Worm (Caenorhabditis elegans) whole organism, L1 larva: Measurements from ENCODE around the gene ZK757.2.

ENCODE experiments used
- C04F5.9 ChIP-seq: sonication (generic microtip); optimal IDR thresholded peaks from 2 replicates; lab custom pipeline; 2016; ENCODE audit warnings: missing genetic modification characterization, missing compliant biosample characterization
- F16B12.6 ChIP-seq: fragments of 150-350 bp; optimal IDR thresholded peaks from 2 replicates; lab custom pipeline; 2014; ENCODE audit warnings: missing biosample characterization, missing genetic modification characterization
- aha-1 ChIP-seq: fragments of 150-350 bp; optimal IDR thresholded peaks from 2 replicates; lab custom pipeline; 2014; ENCODE audit warnings: missing biosample characterization, missing genetic modification characterization
- alr-1 ChIP-seq: fragments of 200-800 bp; sonication (Bioruptor generic); optimal IDR thresholded peaks from 2 replicates; lab custom pipeline; 2018; ENCODE audit warnings: borderline replicate concordance, mild to moderate bottlenecking, missing genetic modification characterization, missing compliant biosample characterization
- aly-2 ChIP-seq: fragments of 150-350 bp; optimal IDR thresholded peaks from 2 replicates; lab custom pipeline; 2014; ENCODE audit warnings: missing biosample characterization, missing genetic modification characterization
- blmp-1 ChIP-seq: fragments of 150-350 bp; optimal IDR thresholded peaks from 2 replicates; lab custom pipeline; 2014; ENCODE audit warnings: missing biosample characterization, missing genetic modification characterization
- ceh-82 ChIP-seq, 3 experiments: fragments of 150-350 bp in 1 of 3; sonication (generic microtip) in 2 of 3; optimal IDR thresholded peaks; 2 replicates each; lab custom pipeline; 2014 to 2017; ENCODE audit warnings: missing biosample characterization in 3 of 3, missing genetic modification characterization in 3 of 3
- ceh-88 ChIP-seq: fragments of 200-800 bp; sonication (Bioruptor generic); IDR thresholded peaks from 2 replicates; pipeline ENCODE4 v1.3.6; 2022; ENCODE audit warnings: missing genetic modification characterization, missing compliant biosample characterization
- ceh-90 ChIP-seq: sonication (generic microtip); optimal IDR thresholded peaks from 2 replicates; lab custom pipeline; 2016; ENCODE audit warnings: missing genetic modification characterization, missing compliant biosample characterization
- ces-1 ChIP-seq: fragments of 150-350 bp; optimal IDR thresholded peaks from 2 replicates; lab custom pipeline; 2014; ENCODE audit warnings: missing biosample characterization, missing genetic modification reagents, missing genetic modification characterization
- dpl-1 ChIP-seq, 3 experiments: fragments of 150-350 bp in 2 of 3; sonication (generic microtip) in 1 of 3; optimal IDR thresholded peaks; 2 replicates each; lab custom pipeline; 2014 to 2017; ENCODE audit warnings: missing biosample characterization in 3 of 3, missing genetic modification characterization in 3 of 3, missing genetic modification reagents in 3 of 3
- dsc-1 ChIP-seq: sonication (generic microtip); optimal IDR thresholded peaks from 2 replicates; lab custom pipeline; 2016; ENCODE audit warnings: mild to moderate bottlenecking, missing genetic modification characterization, missing compliant biosample characterization
- efl-1 ChIP-seq, 4 experiments: fragments of 150-350 bp; optimal IDR thresholded peaks in 3 of 4; peaks in 1 of 4; 1 replicate in 1 of 4; 2 replicates in 3 of 4; lab custom pipeline; 2014; ENCODE audit warnings: missing biosample characterization in 2 of 4, missing genetic modification characterization in 2 of 4, missing genetic modification reagents in 2 of 4
- efl-3 ChIP-seq: fragments of 200-800 bp; sonication (Bioruptor generic); optimal IDR thresholded peaks from 2 replicates; lab custom pipeline; 2018; ENCODE audit warnings: mild to moderate bottlenecking, missing genetic modification characterization, missing compliant biosample characterization
- egl-13 ChIP-seq: sonication (generic microtip); optimal IDR thresholded peaks from 2 replicates; lab custom pipeline; 2016; ENCODE audit warnings: missing genotype, missing genetic modification reagents, missing genetic modification characterization, missing compliant biosample characterization
- egl-27 ChIP-seq, 2 experiments: fragments of 150-350 bp in 1 of 2; sonication (generic microtip); optimal IDR thresholded peaks; 3 replicates each; lab custom pipeline; 2017 to 2018; ENCODE audit warnings: missing biosample characterization in 2 of 2, missing genetic modification characterization in 2 of 2, missing genetic modification reagents in 2 of 2
- elt-2 ChIP-seq: sonication (generic microtip); optimal IDR thresholded peaks from 2 replicates; lab custom pipeline; 2016; ENCODE audit warnings: missing genetic modification characterization, mild to moderate bottlenecking, inconsistent platforms, missing compliant biosample characterization, missing genetic modification reagents
- elt-3 ChIP-seq, 6 experiments: fragments of 150-350 bp in 1 of 6; sonication (generic microtip); optimal IDR thresholded peaks; 2 replicates each; lab custom pipeline; 2017 to 2018; ENCODE audit warnings: missing biosample characterization in 6 of 6, missing genetic modification characterization in 6 of 6, inconsistent platforms in 1 of 6
- ets-5 ChIP-seq: fragments of 200-800 bp; sonication (Bioruptor generic); IDR thresholded peaks from 2 replicates; pipeline ENCODE4 v1.3.6; 2022; ENCODE audit warnings: missing genetic modification characterization, missing compliant biosample characterization
- fkh-10 ChIP-seq: sonication (generic microtip); optimal IDR thresholded peaks from 2 replicates; lab custom pipeline; 2017; ENCODE audit warnings: missing biosample characterization, missing genetic modification reagents, missing genetic modification characterization
- fkh-4 ChIP-seq: sonication (generic microtip); optimal IDR thresholded peaks from 2 replicates; lab custom pipeline; 2016; ENCODE audit warnings: missing compliant biosample characterization, missing genetic modification characterization, borderline replicate concordance
- fkh-8 ChIP-seq: sonication (generic microtip); optimal IDR thresholded peaks from 2 replicates; lab custom pipeline; 2016; ENCODE audit warnings: mild to moderate bottlenecking, missing genetic modification characterization, missing compliant biosample characterization
- fos-1 ChIP-seq: fragments of 150-350 bp; optimal IDR thresholded peaks from 2 replicates; lab custom pipeline; 2014; ENCODE audit warnings: missing biosample characterization, missing genetic modification characterization
- grh-1 ChIP-seq: fragments of 200-800 bp; sonication (Bioruptor generic); IDR thresholded peaks from 2 replicates; pipeline ENCODE4 v1.3.6; 2022; ENCODE audit warnings: missing genetic modification reagents, missing genetic modification characterization, missing compliant biosample characterization
- irx-1 ChIP-seq: sonication (generic microtip); optimal IDR thresholded peaks from 2 replicates; lab custom pipeline; 2016; ENCODE audit warnings: missing genetic modification characterization, missing compliant biosample characterization
- jun-1 ChIP-seq: fragments of 150-350 bp; optimal IDR thresholded peaks from 2 replicates; lab custom pipeline; 2014; ENCODE audit warnings: missing biosample characterization, missing genetic modification reagents, missing genetic modification characterization
- lin-13 ChIP-seq: fragments of 150-350 bp; optimal IDR thresholded peaks from 2 replicates; lab custom pipeline; 2014; ENCODE audit warnings: missing biosample characterization, missing genetic modification reagents, missing genetic modification characterization
- lin-14 ChIP-seq: fragments of 200-800 bp; sonication (Bioruptor generic); optimal IDR thresholded peaks from 2 replicates; lab custom pipeline; 2018; ENCODE audit warnings: mild to moderate bottlenecking, missing genetic modification characterization, moderate library complexity, missing compliant biosample characterization
- lin-15B ChIP-seq: fragments of 150-350 bp; sonication (generic microtip); optimal IDR thresholded peaks from 3 replicates; lab custom pipeline; 2014; ENCODE audit warnings: missing biosample characterization, missing genetic modification characterization
- lin-39 ChIP-seq: fragments of 150-350 bp; optimal IDR thresholded peaks from 2 replicates; lab custom pipeline; 2014; ENCODE audit warnings: missing biosample characterization, missing genetic modification reagents, missing genetic modification characterization
- lir-3 ChIP-seq: sonication (generic microtip); optimal IDR thresholded peaks from 2 replicates; lab custom pipeline; 2016; ENCODE audit warnings: mild to moderate bottlenecking, missing genetic modification characterization, moderate library complexity, missing compliant biosample characterization; ENCODE audit not compliant: poor library complexity
- mab-9 ChIP-seq: fragments of 200-800 bp; sonication (Bioruptor generic); IDR thresholded peaks from 2 replicates; pipeline ENCODE4 v1.3.6; 2022; ENCODE audit warnings: missing genetic modification reagents, missing genetic modification characterization, missing compliant biosample characterization
- mdl-1 ChIP-seq, 2 experiments: fragments of 150-350 bp; optimal IDR thresholded peaks; 2 replicates each; lab custom pipeline; 2014 to 2017; ENCODE audit warnings: missing biosample characterization in 2 of 2, missing genetic modification characterization in 2 of 2, inconsistent platforms in 1 of 2
- nhr-11 ChIP-seq: fragments of 150-350 bp; optimal IDR thresholded peaks from 2 replicates; lab custom pipeline; 2014; ENCODE audit warnings: missing biosample characterization, missing genetic modification characterization
- nhr-12 ChIP-seq: sonication (generic microtip); optimal IDR thresholded peaks from 2 replicates; lab custom pipeline; 2017; ENCODE audit warnings: missing biosample characterization, missing genetic modification characterization
- nhr-19 ChIP-seq: fragments of 200-800 bp; sonication (Bioruptor generic); conservative IDR thresholded peaks from 2 replicates; pipeline ENCODE4 v1.3.6; 2022; ENCODE audit warnings: missing genetic modification characterization, missing compliant biosample characterization
- nhr-77 ChIP-seq: fragments of 150-350 bp; optimal IDR thresholded peaks from 2 replicates; lab custom pipeline; 2014; ENCODE audit warnings: missing biosample characterization, missing genetic modification characterization
- nhr-84 ChIP-seq: sonication (generic microtip); optimal IDR thresholded peaks from 2 replicates; lab custom pipeline; 2017; ENCODE audit warnings: missing biosample characterization, missing genetic modification characterization
- nhr-85 ChIP-seq: sonication (generic microtip); peaks from one replicate; lab custom pipeline; 2016; ENCODE audit warnings: missing genetic modification characterization, inconsistent platforms, missing compliant biosample characterization
- nhr-90 ChIP-seq: sonication (generic microtip); optimal IDR thresholded peaks from 2 replicates; lab custom pipeline; 2016; ENCODE audit warnings: mild to moderate bottlenecking, missing genetic modification characterization, missing compliant biosample characterization; ENCODE audit not compliant: poor library complexity
- pag-3 ChIP-seq: sonication (generic microtip); optimal IDR thresholded peaks from 2 replicates; lab custom pipeline; 2017; ENCODE audit warnings: missing genetic modification characterization, mild to moderate bottlenecking, missing compliant biosample characterization, antibody characterized with exemption, borderline replicate concordance; ENCODE audit not compliant: insufficient read depth
- pqm-1 ChIP-seq: sonication (generic microtip); optimal IDR thresholded peaks from 3 replicates; lab custom pipeline; 2017; ENCODE audit warnings: missing biosample characterization, missing genetic modification characterization
- swsn-7 ChIP-seq: sonication (generic microtip); optimal IDR thresholded peaks from 2 replicates; lab custom pipeline; 2016; ENCODE audit warnings: missing genetic modification characterization, missing compliant biosample characterization
- tbx-2 ChIP-seq: sonication (generic microtip); optimal IDR thresholded peaks from 2 replicates; lab custom pipeline; 2016; ENCODE audit warnings: missing genetic modification characterization, missing compliant biosample characterization
- tlp-1 ChIP-seq: fragments of 150-350 bp; optimal IDR thresholded peaks from 2 replicates; lab custom pipeline; 2014; ENCODE audit warnings: missing biosample characterization, missing genetic modification characterization
- unc-130 ChIP-seq: fragments of 150-350 bp; optimal IDR thresholded peaks from 2 replicates; lab custom pipeline; 2017; ENCODE audit warnings: missing biosample characterization, missing genetic modification characterization, inconsistent platforms
- unc-62 ChIP-seq: fragments of 150-350 bp; optimal IDR thresholded peaks from 2 replicates; lab custom pipeline; 2014; ENCODE audit warnings: missing biosample characterization, missing genetic modification reagents, missing genetic modification characterization
- zip-4 ChIP-seq: fragments of 200-800 bp; sonication (Bioruptor generic); optimal IDR thresholded peaks from 2 replicates; lab custom pipeline; 2018; ENCODE audit warnings: mild to moderate bottlenecking, missing genetic modification characterization, moderate library complexity, missing compliant biosample characterization
- ztf-11 ChIP-seq, 2 experiments: sonication (generic microtip); optimal IDR thresholded peaks; 2 replicates each; lab custom pipeline; 2016 to 2017; ENCODE audit warnings: missing genetic modification characterization in 2 of 2, missing biosample characterization in 1 of 2, missing compliant biosample characterization in 1 of 2

The ZK757.2 gene

DNA sequence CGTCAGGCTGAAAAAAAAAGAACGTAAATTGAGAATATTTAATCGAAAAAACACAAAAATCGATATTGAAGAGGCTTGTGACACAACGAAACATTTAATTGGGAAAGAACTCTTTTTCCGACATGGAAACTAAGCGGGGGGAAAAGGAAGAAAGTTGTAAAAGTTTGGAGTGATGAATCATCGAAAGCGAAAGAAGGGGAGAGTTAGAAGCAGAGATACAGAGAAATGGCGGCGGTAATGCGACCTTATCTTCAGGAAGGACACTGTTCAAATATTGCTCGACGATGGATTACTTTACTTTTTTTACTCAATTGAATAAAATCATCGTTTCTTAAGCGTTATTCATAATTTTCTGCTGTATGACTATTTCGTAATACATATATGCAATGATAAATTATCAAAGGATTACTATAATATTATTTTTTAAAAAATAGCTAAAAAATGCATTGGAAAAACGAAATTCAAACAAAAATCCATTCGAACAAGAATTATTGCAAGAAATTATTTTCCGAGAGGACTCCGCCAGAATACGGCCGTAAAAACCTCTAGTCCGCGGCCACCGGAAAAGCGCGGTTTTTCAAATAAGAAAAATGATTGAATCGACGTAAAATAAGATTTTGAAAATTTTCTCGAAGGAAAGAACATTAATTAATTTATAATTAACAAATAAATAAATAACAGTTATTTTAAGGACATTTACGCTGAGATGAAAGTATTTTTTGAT lies 10.8 kb downstream of the ZK757.2 start, which contains the start of gene dhhc-4 (continued):
- TF ChIP-seq efl-3, result peak; percentile 80
- TF ChIP-seq mdl-1 (tag; optimal IDR thresholded peaks at IDR 0.05; lab: Kevin White, UChicago), result no peak
- no peak for TF ChIP-seq pag-3 (tag; lab: Kevin White, UChicago)
- peak; percentile 0 for TF ChIP-seq F16B12.6 (tag; lab: Kevin White, UChicago)
- TF ChIP-seq ceh-82 (tag; optimal IDR thresholded peaks at IDR 0.05; lab: Kevin White, UChicago), result peak; percentile 52 to 58 (median 55)
- TF ChIP-seq fkh-8 (tag; lab: Kevin White, UChicago), result peak; percentile 85
- peak; percentile 94 for TF ChIP-seq dsc-1 (tag; lab: Kevin White, UChicago)
- peak; percentile 84 for TF ChIP-seq C04F5.9
- peak; percentile 97 for TF ChIP-seq fkh-4
- peak; percentile 97 for TF ChIP-seq ceh-90
- peak; percentile 86 for TF ChIP-seq lin-39 (tag; lab: Kevin White, UChicago)
- no peak for TF ChIP-seq pqm-1 (tag; lab: Kevin White, UChicago)
- no peak for TF ChIP-seq nhr-77
- no peak for TF ChIP-seq nhr-84 (tag; lab: Kevin White, UChicago)
- no peak for TF ChIP-seq ces-1 (GFP tag; lab: Kevin White, UChicago)
- no peak for TF ChIP-seq tlp-1
- TF ChIP-seq mab-9, result peak; percentile 87
- peak; percentile 89 for TF ChIP-seq blmp-1
- peak; percentile 89 for TF ChIP-seq swsn-7
- peak; percentile 95 for TF ChIP-seq irx-1 (tag; lab: Kevin White, UChicago)
- peak in 1 of 2 experiments; percentile 96 for TF ChIP-seq ztf-11 (tag; optimal IDR thresholded peaks at IDR 0.05; lab: Kevin White, UChicago)
- peak; percentile 83 for TF ChIP-seq grh-1 (GFP tag; lab: Robert Waterston, UW)
- TF ChIP-seq tbx-2 (tag; lab: Kevin White, UChicago), result peak; percentile 94
- peak; percentile 72 for TF ChIP-seq elt-2
- TF ChIP-seq unc-130 (tag; lab: Kevin White, UChicago), result peak; percentile 28
- no peak for TF ChIP-seq unc-62 (GFP tag; lab: Kevin White, UChicago)
- peak; percentile 37 for TF ChIP-seq lin-15B
- TF ChIP-seq fos-1 (tag; lab: Kevin White, UChicago), result no peak
- TF ChIP-seq egl-13, result peak; percentile 95
- peak; percentile 78 for TF ChIP-seq ceh-88 (GFP tag; lab: Robert Waterston, UW)
- TF ChIP-seq nhr-12 (tag; lab: Kevin White, UChicago), result no peak
- TF ChIP-seq nhr-11 (tag; lab: Kevin White, UChicago), result no peak
- peak; percentile 90 for TF ChIP-seq nhr-19

DNA sequence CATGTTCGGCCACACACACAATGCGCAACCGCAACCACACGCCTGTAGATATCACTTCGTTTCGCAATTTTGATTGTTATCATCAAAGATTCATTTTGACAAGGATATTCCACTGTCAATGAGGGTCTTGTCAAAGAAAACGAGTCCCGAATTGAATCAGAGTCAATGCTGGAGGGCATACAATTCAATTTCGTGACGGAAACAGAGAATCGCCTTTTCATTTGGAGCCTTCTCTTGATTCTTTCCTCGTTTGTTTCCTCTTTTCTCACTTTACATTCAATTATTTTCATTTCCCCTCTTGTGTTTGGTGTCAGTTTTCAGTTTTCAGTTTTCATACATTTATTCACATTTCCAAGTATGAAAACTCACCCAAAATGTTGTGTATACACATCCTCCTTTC lies 11.4 kb downstream of the ZK757.2 start:
- TF ChIP-seq elt-3 (tag; optimal IDR thresholded peaks at IDR 0.05; lab: Kevin White, UChicago) (no peak), nhr-90 (tag; lab: Kevin White, UChicago) (no peak), ces-1 (GFP tag; lab: Kevin White, UChicago) (peak; percentile 16), dpl-1 (GFP tag; optimal IDR thresholded peaks at IDR 0.05; lab: Kevin White, UChicago) (no peak), lin-14 (GFP tag; lab: Kevin White, UChicago) (peak; percentile 33), efl-1 (optimal IDR thresholded peaks at IDR 0.05; lab: Kevin White, UChicago) (no peak), efl-1 (GFP tag; optimal IDR thresholded peaks at IDR 0.05 in 1 of 2; lab: Kevin White, UChicago) (no peak), unc-62 (GFP tag; lab: Kevin White, UChicago) (no peak), aha-1 (tag; lab: Kevin White, UChicago) (no peak), fkh-8 (tag; lab: Kevin White, UChicago) (no peak), aly-2 (no peak), efl-3 (no peak), egl-13 (no peak), lin-13 (GFP tag; lab: Kevin White, UChicago) (no peak), dsc-1 (tag; lab: Kevin White, UChicago) (no peak), irx-1 (tag; lab: Kevin White, UChicago) (no peak), nhr-11 (tag; lab: Kevin White, UChicago) (no peak), zip-4 (GFP tag; lab: Kevin White, UChicago) (no peak), C04F5.9 (no peak), egl-27 (tag; optimal IDR thresholded peaks at IDR 0.05; lab: Kevin White, UChicago) (no peak), fkh-4 (no peak), nhr-85 (peak; percentile 48), nhr-12 (tag; lab: Kevin White, UChicago) (no peak), ets-5 (GFP tag; lab: Robert Waterston, UW) (no peak), fkh-10 (GFP tag; lab: Kevin White, UChicago) (peak; percentile 80), jun-1 (tag; lab: Kevin White, UChicago) (no peak), blmp-1 (peak; percentile 19), lir-3 (no peak), alr-1 (tag; lab: Kevin White, UChicago) (no peak)
